Fruit fly (Drosophila melanogaster) whole organism, embryonic: ENCODE data around the gene UbcE2M.

Experiments
- Awh ChIP-seq: fragments of 200-800 bp; sonication (Bioruptor generic); IDR thresholded peaks from 2 replicates; pipeline ENCODE4, ENCODE4 v1.3.6; 2022; ENCODE audit warnings: missing biosample characterization, missing genetic modification characterization
- CG10321 ChIP-seq: fragments of 200-800 bp; sonication (Bioruptor generic); IDR thresholded peaks from 2 replicates; pipeline ENCODE4 v1.3.6; 2022; ENCODE audit warnings: missing biosample characterization, missing genetic modification characterization
- CG10543 ChIP-seq: fragments of 200-800 bp; sonication (Bioruptor generic); optimal IDR thresholded peaks from 3 replicates; lab custom pipeline; 2017; ENCODE audit warnings: missing biosample characterization, mild to moderate bottlenecking, missing genetic modification characterization, moderate library complexity
- CG10565 ChIP-seq: fragments of 200-800 bp; sonication (Bioruptor generic); optimal IDR thresholded peaks from 3 replicates; lab custom pipeline; 2016; ENCODE audit warnings: missing biosample characterization, mild to moderate bottlenecking, missing genetic modification characterization
- CG11247 ChIP-seq: fragments of 200-800 bp; sonication (Bioruptor generic); IDR thresholded peaks from 2 replicates; pipeline ENCODE4 v1.3.6; 2022; ENCODE audit warnings: missing biosample characterization, missing genetic modification characterization
- CG1233 ChIP-seq: fragments of 200-800 bp; sonication (Bioruptor generic); optimal IDR thresholded peaks from 4 replicates; lab custom pipeline; 2018; ENCODE audit warnings: missing biosample characterization, mild to moderate bottlenecking, missing genetic modification characterization
- CG15073 ChIP-seq: fragments of 200-800 bp; sonication (Bioruptor generic); optimal IDR thresholded peaks from 2 replicates; lab custom pipeline; 2016; ENCODE audit warnings: missing biosample characterization, missing genetic modification characterization
- CG17385 ChIP-seq: fragments of 200-800 bp; sonication (Bioruptor generic); optimal IDR thresholded peaks from 3 replicates; lab custom pipeline; 2018; ENCODE audit warnings: missing biosample characterization, mild to moderate bottlenecking, missing genetic modification characterization
- CG17568 ChIP-seq: fragments of 200-800 bp; sonication (Bioruptor generic); optimal IDR thresholded peaks from 2 replicates; lab custom pipeline; 2018; ENCODE audit warnings: missing biosample characterization, mild to moderate bottlenecking, missing genetic modification characterization, moderate library complexity
- CG17912 ChIP-seq: fragments of 200-800 bp; sonication (Bioruptor generic); optimal IDR thresholded peaks from 2 replicates; lab custom pipeline; 2018; ENCODE audit warnings: missing biosample characterization, mild to moderate bottlenecking, missing genetic modification characterization
- CG1792 ChIP-seq: fragments of 200-800 bp; sonication (Bioruptor generic); optimal IDR thresholded peaks from 2 replicates; lab custom pipeline; 2016; ENCODE audit warnings: missing biosample characterization, missing genetic modification characterization
- CG1832 ChIP-seq: fragments of 200-800 bp; sonication (Bioruptor generic); optimal IDR thresholded peaks from 2 replicates; lab custom pipeline; 2017; ENCODE audit warnings: missing biosample characterization, mild to moderate bottlenecking, missing genetic modification characterization, inconsistent platforms
- CG3281 ChIP-seq: fragments of 200-800 bp; sonication (Bioruptor generic); optimal IDR thresholded peaks from 3 replicates; lab custom pipeline; 2017; ENCODE audit warnings: missing biosample characterization, mild to moderate bottlenecking, missing genetic modification characterization
- CG34224 ChIP-seq: fragments of 200-800 bp; sonication (Bioruptor generic); IDR thresholded peaks from 3 replicates; pipeline ENCODE4 v1.3.6; 2022; ENCODE audit warnings: missing biosample characterization, missing genetic modification characterization; ENCODE audit not compliant: partially characterized antibody
- CG6683 ChIP-seq: fragments of 200-800 bp; sonication (Bioruptor generic); optimal IDR thresholded peaks from 2 replicates; lab custom pipeline; 2017; ENCODE audit warnings: missing biosample characterization, mild to moderate bottlenecking, missing genetic modification characterization, missing genetic modification reagents
- CG7357 ChIP-seq: fragments of 200-800 bp; sonication (Bioruptor generic); IDR thresholded peaks from 3 replicates; pipeline ENCODE4 v1.3.6; 2022; ENCODE audit warnings: missing biosample characterization, missing genetic modification characterization
- CG7928 ChIP-seq: fragments of 200-800 bp; sonication (Bioruptor generic); optimal IDR thresholded peaks from 2 replicates; lab custom pipeline; 2017; ENCODE audit warnings: missing biosample characterization, mild to moderate bottlenecking, missing genetic modification characterization
- CTCF ChIP-seq: fragments of 200-800 bp; sonication (Bioruptor generic); optimal IDR thresholded peaks from 2 replicates; lab custom pipeline; 2017; ENCODE audit warnings: missing biosample characterization, mild to moderate bottlenecking, missing genetic modification characterization, moderate library complexity
- CoRest ChIP-seq: fragments of 200-800 bp; sonication (Bioruptor generic); optimal IDR thresholded peaks from 3 replicates; lab custom pipeline; 2018; ENCODE audit warnings: missing biosample characterization, mild to moderate bottlenecking, missing genetic modification characterization, moderate library complexity
- Dbx ChIP-seq: fragments of 200-800 bp; sonication (Bioruptor generic); IDR thresholded peaks from 3 replicates; pipeline ENCODE4 v1.3.6; 2022; ENCODE audit warnings: missing biosample characterization, missing genetic modification characterization
- Drgx ChIP-seq: fragments of 200-800 bp; sonication (Bioruptor generic); IDR thresholded peaks from 2 replicates; pipeline ENCODE4 v1.3.6; 2022; ENCODE audit warnings: missing biosample characterization, missing genetic modification characterization
- Eip74EF ChIP-seq, 2 experiments: fragments of 200-800 bp in 1 of 2; fragments of >200 bp in 1 of 2; sonication (Bioruptor generic) in 1 of 2; optimal IDR thresholded peaks; 2 replicates each; lab custom pipeline; 2017 to 2019; ENCODE audit warnings: missing biosample characterization in 2 of 2, missing genetic modification characterization in 2 of 2, mild to moderate bottlenecking in 1 of 2, moderate library complexity in 1 of 2
- Gug ChIP-seq: fragments of 200-800 bp; sonication (Bioruptor generic); IDR thresholded peaks from 4 replicates; pipeline ENCODE4 v1.3.6; 2022; ENCODE audit warnings: missing biosample characterization, missing genetic modification characterization
- Hr51 ChIP-seq, 2 experiments: fragments of 200-800 bp; sonication (Bioruptor generic); optimal IDR thresholded peaks; 2 replicates in 1 of 2; 3 replicates in 1 of 2; lab custom pipeline; 2016 to 2018; ENCODE audit warnings: missing biosample characterization in 2 of 2, missing genetic modification characterization in 2 of 2, mild to moderate bottlenecking in 1 of 2, moderate library complexity in 1 of 2
- Lhr ChIP-seq: fragments of 200-800 bp; sonication (Bioruptor generic); optimal IDR thresholded peaks from 3 replicates; lab custom pipeline; 2017; ENCODE audit warnings: mild to moderate bottlenecking, missing biosample characterization, missing genetic modification reagents, missing genetic modification characterization
- MTF-1 ChIP-seq: fragments of 200-800 bp; sonication (Bioruptor generic); optimal IDR thresholded peaks from 2 replicates; lab custom pipeline; 2018; ENCODE audit warnings: missing biosample characterization, mild to moderate bottlenecking, missing genetic modification characterization, borderline replicate concordance
- Mes4 ChIP-seq: fragments of 200-800 bp; sonication (Bioruptor generic); optimal IDR thresholded peaks from 2 replicates; lab custom pipeline; 2016; ENCODE audit warnings: missing biosample characterization, missing genetic modification characterization
- Mrtf ChIP-seq: fragments of 200-800 bp; sonication (Bioruptor generic); IDR thresholded peaks from 3 replicates; pipeline ENCODE4 v1.3.6; 2022; ENCODE audit warnings: missing biosample characterization, missing genetic modification characterization
- Myb ChIP-seq: fragments of 200-800 bp; sonication (Bioruptor generic); optimal IDR thresholded peaks from 2 replicates; lab custom pipeline; 2016; ENCODE audit warnings: missing biosample characterization, missing genetic modification characterization
- PHDP ChIP-seq: fragments of 200-800 bp; sonication (Bioruptor generic); optimal IDR thresholded peaks from 3 replicates; lab custom pipeline; 2018; ENCODE audit warnings: missing biosample characterization, mild to moderate bottlenecking, missing genetic modification characterization, moderate library complexity
- Ravus ChIP-seq: fragments of 200-800 bp; sonication (Bioruptor generic); IDR thresholded peaks from 2 replicates; pipeline ENCODE4 v1.3.6; 2022; ENCODE audit warnings: missing biosample characterization, missing genetic modification characterization
- Rx ChIP-seq: fragments of 200-800 bp; sonication (Bioruptor generic); IDR thresholded peaks from 2 replicates; pipeline ENCODE4 v1.3.6; 2022; ENCODE audit warnings: missing biosample characterization, missing genetic modification characterization
- Sin3A ChIP-seq: fragments of >200 bp; optimal IDR thresholded peaks from 2 replicates; lab custom pipeline; 2018
- Six4 ChIP-seq: fragments of 200-800 bp; sonication (Bioruptor generic); optimal IDR thresholded peaks from 2 replicates; lab custom pipeline; 2016; ENCODE audit warnings: missing biosample characterization, missing genetic modification characterization
- Taf1 ChIP-seq: fragments of 200-800 bp; sonication (Bioruptor generic); IDR thresholded peaks from 2 replicates; pipeline ENCODE4 v1.3.6; 2022; ENCODE audit warnings: missing biosample characterization, missing genetic modification characterization
- ac ChIP-seq: fragments of 200-800 bp; sonication (Bioruptor generic); optimal IDR thresholded peaks from 3 replicates; lab custom pipeline; 2017; ENCODE audit warnings: missing biosample characterization, mild to moderate bottlenecking, missing genetic modification characterization
- ase ChIP-seq: fragments of 200-800 bp; sonication (Bioruptor generic); IDR thresholded peaks from 3 replicates; pipeline ENCODE4 v1.3.6; 2022; ENCODE audit warnings: missing biosample characterization, missing genetic modification characterization
- bcd ChIP-seq: fragments of 200-800 bp; sonication (Bioruptor generic); optimal IDR thresholded peaks from 2 replicates; lab custom pipeline; 2017; ENCODE audit warnings: missing biosample characterization, mild to moderate bottlenecking, missing genetic modification characterization
- bowl ChIP-seq: fragments of 200-800 bp; sonication (Bioruptor generic); IDR thresholded peaks from 2 replicates; pipeline ENCODE4 v1.3.6; 2022; ENCODE audit warnings: missing biosample characterization, missing genetic modification characterization
- br ChIP-seq: fragments of >200 bp; optimal IDR thresholded peaks from 2 replicates; lab custom pipeline; 2017
- chif ChIP-seq, 2 experiments: fragments of 200-800 bp; sonication (Bioruptor generic); optimal IDR thresholded peaks; 3 replicates each; lab custom pipeline; 2016; ENCODE audit warnings: missing biosample characterization in 2 of 2, missing genetic modification characterization in 2 of 2
- crp ChIP-seq, 2 experiments: fragments of 200-800 bp; sonication (Bioruptor generic); optimal IDR thresholded peaks; 2 replicates in 1 of 2; 3 replicates in 1 of 2; lab custom pipeline; 2017; ENCODE audit warnings: missing biosample characterization in 2 of 2, missing genetic modification characterization in 2 of 2, mild to moderate bottlenecking in 1 of 2, moderate library complexity in 1 of 2
- danr ChIP-seq: fragments of 200-800 bp; sonication (Bioruptor generic); IDR thresholded peaks from 2 replicates; pipeline ENCODE4 v1.3.6; 2022; ENCODE audit warnings: missing biosample characterization, missing genetic modification characterization
- dati ChIP-seq: fragments of 200-800 bp; sonication (Bioruptor generic); IDR thresholded peaks from 2 replicates; pipeline ENCODE4 v1.3.6; 2022; ENCODE audit warnings: missing biosample characterization, missing genetic modification characterization
- dysf ChIP-seq: fragments of 200-800 bp; sonication (Bioruptor generic); IDR thresholded peaks from 3 replicates; pipeline ENCODE4 v1.3.6; 2022; ENCODE audit warnings: missing biosample characterization, missing genetic modification characterization
- fd64A ChIP-seq: fragments of 200-800 bp; sonication (Bioruptor generic); optimal IDR thresholded peaks from 3 replicates; lab custom pipeline; 2018; ENCODE audit warnings: missing biosample characterization, mild to moderate bottlenecking, missing genetic modification characterization
- lov ChIP-seq, 2 experiments: fragments of 200-800 bp in 1 of 2; fragments of >200 bp in 1 of 2; sonication (Bioruptor generic) in 1 of 2; IDR thresholded peaks in 1 of 2; optimal IDR thresholded peaks in 1 of 2; 2 replicates in 1 of 2; 3 replicates in 1 of 2; pipeline versions ENCODE4 v1.3.6 to Lab custom; 2017 to 2022; ENCODE audit warnings: missing biosample characterization in 1 of 2, missing genetic modification characterization in 1 of 2
- otp ChIP-seq: fragments of 200-800 bp; sonication (Bioruptor generic); IDR thresholded peaks from 3 replicates; pipeline ENCODE4, ENCODE4 v1.3.6; 2022; ENCODE audit warnings: missing biosample characterization, missing genetic modification characterization
- rib ChIP-seq: fragments of 200-800 bp; sonication (Bioruptor generic); IDR thresholded peaks from 2 replicates; pipeline ENCODE4 v1.3.6; 2022; ENCODE audit warnings: missing biosample characterization, missing genetic modification characterization
- slp2 ChIP-seq: fragments of 200-800 bp; sonication (Bioruptor generic); optimal IDR thresholded peaks from 2 replicates; lab custom pipeline; 2016; ENCODE audit warnings: missing biosample characterization, missing genetic modification characterization
- twi ChIP-seq: fragments of 200-800 bp; optimal IDR thresholded peaks from 2 replicates; lab custom pipeline; 2019; ENCODE audit warnings: missing biosample characterization, mild to moderate bottlenecking, missing genetic modification characterization, moderate library complexity
- vvl ChIP-seq: fragments of 200-800 bp; sonication (Bioruptor generic); IDR thresholded peaks from 2 replicates; pipeline ENCODE4 v1.3.6; 2022; ENCODE audit warnings: missing biosample characterization, missing genetic modification characterization
- wdn ChIP-seq: fragments of 200-800 bp; sonication (Bioruptor generic); IDR thresholded peaks from 2 replicates; pipeline ENCODE4 v1.3.6; 2022; ENCODE audit warnings: missing biosample characterization, missing genetic modification characterization

UbcE2M gene

DNA sequence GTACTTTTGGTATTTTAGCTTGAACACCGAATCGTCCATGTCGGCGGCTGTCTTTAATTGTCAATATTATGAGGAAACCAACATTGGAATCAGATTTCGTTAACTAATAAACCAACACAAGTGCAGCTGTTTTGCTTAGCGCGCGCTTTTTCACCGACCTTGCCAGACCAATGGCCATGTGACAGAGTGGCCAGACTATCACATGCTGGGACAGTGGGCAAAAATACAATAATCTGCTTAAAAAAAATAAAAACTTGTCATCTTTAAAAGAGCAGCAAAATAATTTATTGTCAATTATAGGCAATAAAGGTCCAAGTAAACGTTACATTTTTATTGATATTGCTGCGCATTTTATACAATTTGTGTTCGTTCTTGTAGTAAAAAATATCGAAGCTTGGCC lies 22.0 kb downstream of the UbcE2M start, which contains the start of gene RecQ4 (continued):
- TF ChIP-seq Dbx (no peak), vvl (peak; percentile 19; the same call in 1 of the 2 replicates), CG17385 (GFP tag; lab: Kevin White, UChicago) (no peak), Ravus (GFP tag; lab: Robert Waterston, UW) (no peak), br (lab: Kevin White, UChicago) (no peak), CoRest (tag; lab: Kevin White, UChicago) (peak; percentile 35), CG6683 (GFP tag; lab: Kevin White, UChicago) (no peak), CG1832 (GFP tag; lab: Kevin White, UChicago) (no peak), CTCF (GFP tag; lab: Kevin White, UChicago) (no peak), twi (tag; lab: Kevin White, UChicago) (no peak), crp (GFP tag; optimal IDR thresholded peaks at IDR 0.05; lab: Kevin White, UChicago) (peak; percentile 19 to 80), CG11247 (GFP tag; lab: Robert Waterston, UW) (no peak), wdn (no peak), Six4 (GFP tag; lab: Kevin White, UChicago) (no peak), CG15073 (GFP tag; lab: Kevin White, UChicago) (no peak), chif (GFP tag; optimal IDR thresholded peaks at IDR 0.05; lab: Kevin White, UChicago) (no peak), Gug (no peak), Eip74EF (GFP tag; optimal IDR thresholded peaks at IDR 0.05; lab: Kevin White, UChicago) (no peak), Drgx (GFP tag; lab: Robert Waterston, UW) (no peak), CG17568 (GFP tag; lab: Kevin White, UChicago) (no peak), CG10543 (no peak), Mrtf (GFP tag; lab: Robert Waterston, UW) (no peak), Lhr (no peak), MTF-1 (GFP tag; lab: Kevin White, UChicago) (no peak), rib (GFP tag; lab: Robert Waterston, UW) (no peak), ase (GFP tag; lab: Robert Waterston, UW) (no peak), CG10565 (GFP tag; lab: Kevin White, UChicago) (no peak), danr (GFP tag; lab: Robert Waterston, UW) (no peak), Rx (no peak), bcd (GFP tag; lab: Kevin White, UChicago) (no peak), dysf (GFP tag; lab: Robert Waterston, UW) (no peak), dati (GFP tag; lab: Robert Waterston, UW) (no peak), fd64A (no peak), Awh (GFP tag; lab: Robert Waterston, UW) (no peak), CG7928 (GFP tag; lab: Kevin White, UChicago) (no peak), CG10321 (GFP tag; lab: Robert Waterston, UW) (no peak), CG1233 (no peak), Myb (GFP tag; lab: Kevin White, UChicago) (peak; percentile 46), bowl (GFP tag; lab: Robert Waterston, UW) (no peak), Mes4 (GFP tag; lab: Kevin White, UChicago) (no peak), ac (GFP tag; lab: Kevin White, UChicago) (peak; percentile 13), lov (optimal IDR thresholded peaks at IDR 0.05; lab: Kevin White, UChicago) (no peak), lov (GFP tag; IDR thresholded peaks at IDR 0.05; lab: Robert Waterston, UW) (no peak), CG3281 (no peak), Sin3A (no peak), CG17912 (GFP tag; lab: Kevin White, UChicago) (no peak), CG1792 (no peak), Taf1 (GFP tag; lab: Robert Waterston, UW) (no peak), CG7357 (GFP tag; lab: Robert Waterston, UW) (no peak), slp2 (GFP tag; lab: Kevin White, UChicago) (no peak), Hr51 (GFP tag; optimal IDR thresholded peaks at IDR 0.05; lab: Kevin White, UChicago) (no peak), CG34224 (GFP tag; lab: Robert Waterston, UW) (peak; percentile 44; the same call in 2 of the 3 replicates), PHDP (tag; lab: Kevin White, UChicago) (no peak), otp (no peak)
